Worm (Caenorhabditis elegans) whole organism, mixed stage, embryonic: ENCODE data around the gene F26G1.11.

ENCODE experiments used
- M03D4.4 ChIP-seq: sonication (generic microtip); optimal IDR thresholded peaks from 2 replicates; lab custom pipeline; 2017; ENCODE audit warnings: mild to moderate bottlenecking, missing genetic modification characterization, missing compliant biosample characterization
- bed-3 ChIP-seq: fragments of 200-800 bp; sonication (Bioruptor generic); optimal IDR thresholded peaks from 3 replicates; lab custom pipeline; 2018; ENCODE audit warnings: mild to moderate bottlenecking, missing genetic modification characterization, moderate library complexity, missing compliant biosample characterization
- blmp-1 ChIP-seq: fragments of 150-350 bp; optimal IDR thresholded peaks from 2 replicates; lab custom pipeline; 2014; ENCODE audit warnings: missing biosample characterization, missing genetic modification characterization
- ceh-39 ChIP-seq: fragments of 150-350 bp; optimal IDR thresholded peaks from 2 replicates; lab custom pipeline; 2014; ENCODE audit warnings: missing biosample characterization, missing genetic modification characterization
- ceh-83 ChIP-seq: fragments of 200-800 bp; sonication (Bioruptor generic); optimal IDR thresholded peaks from 2 replicates; lab custom pipeline; 2018; ENCODE audit warnings: mild to moderate bottlenecking, missing genetic modification characterization, missing compliant biosample characterization
- ces-1 ChIP-seq: fragments of 150-350 bp; optimal IDR thresholded peaks from 2 replicates; lab custom pipeline; 2014; ENCODE audit warnings: missing biosample characterization, missing genetic modification reagents, missing genetic modification characterization
- drap-1 ChIP-seq: fragments of 200-800 bp; sonication (Bioruptor generic); optimal IDR thresholded peaks from 3 replicates; lab custom pipeline; 2018; ENCODE audit warnings: mild to moderate bottlenecking, missing genetic modification characterization, missing compliant biosample characterization
- elt-1 ChIP-seq: sonication (generic microtip); optimal IDR thresholded peaks from 2 replicates; lab custom pipeline; 2017; ENCODE audit warnings: missing genetic modification characterization, mild to moderate bottlenecking, missing compliant biosample characterization, antibody characterized with exemption, moderate library complexity, borderline replicate concordance; ENCODE audit not compliant: insufficient read depth
- flh-1 ChIP-seq: fragments of 200-800 bp; sonication (Bioruptor generic); optimal IDR thresholded peaks from 2 replicates; lab custom pipeline; 2018; ENCODE audit warnings: mild to moderate bottlenecking, missing genetic modification characterization, moderate library complexity, missing compliant biosample characterization
- ham-2 ChIP-seq: fragments of 200-800 bp; sonication (Bioruptor generic); optimal IDR thresholded peaks from 2 replicates; lab custom pipeline; 2018; ENCODE audit warnings: mild to moderate bottlenecking, missing genetic modification characterization, missing compliant biosample characterization
- hlh-1 ChIP-seq: fragments of 150-350 bp; optimal IDR thresholded peaks from 2 replicates; lab custom pipeline; 2014; ENCODE audit warnings: missing biosample characterization, missing genetic modification reagents, missing genetic modification characterization
- lin-13 ChIP-seq: fragments of 150-350 bp; optimal IDR thresholded peaks from 2 replicates; lab custom pipeline; 2014; ENCODE audit warnings: missing biosample characterization, missing genetic modification characterization
- lsy-2 ChIP-seq: fragments of 150-350 bp; optimal IDR thresholded peaks from 2 replicates; lab custom pipeline; 2014; ENCODE audit warnings: missing biosample characterization, missing genetic modification characterization
- mab-5 ChIP-seq: fragments of 150-350 bp; optimal IDR thresholded peaks from 2 replicates; lab custom pipeline; 2014; ENCODE audit warnings: missing biosample characterization, missing genetic modification characterization
- mep-1 ChIP-seq: fragments of 150-350 bp; optimal IDR thresholded peaks from 2 replicates; lab custom pipeline; 2017; ENCODE audit warnings: missing biosample characterization, missing genetic modification reagents, missing genetic modification characterization, inconsistent platforms
- mls-2 ChIP-seq: sonication (generic microtip); optimal IDR thresholded peaks from 2 replicates; lab custom pipeline; 2016; ENCODE audit warnings: mild to moderate bottlenecking, missing genetic modification characterization, moderate library complexity, missing compliant biosample characterization
- nhr-12 ChIP-seq: fragments of 150-350 bp; optimal IDR thresholded peaks from 2 replicates; lab custom pipeline; 2014; ENCODE audit warnings: missing biosample characterization, missing genetic modification characterization
- nhr-2 ChIP-seq: fragments of 150-350 bp; optimal IDR thresholded peaks from 2 replicates; lab custom pipeline; 2014; ENCODE audit warnings: missing biosample characterization, missing genetic modification characterization
- nhr-237 ChIP-seq: fragments of 150-350 bp; optimal IDR thresholded peaks from 2 replicates; lab custom pipeline; 2014; ENCODE audit warnings: missing biosample characterization, missing genetic modification characterization
- nhr-76 ChIP-seq: sonication (generic microtip); optimal IDR thresholded peaks from 2 replicates; lab custom pipeline; 2017; ENCODE audit warnings: missing biosample characterization, missing genetic modification characterization
- pha-4 ChIP-seq: fragments of 150-350 bp; optimal IDR thresholded peaks from 2 replicates; lab custom pipeline; 2018; ENCODE audit warnings: missing biosample characterization, missing genetic modification reagents, missing genetic modification characterization
- sem-2 ChIP-seq: fragments of 200-800 bp; sonication (Bioruptor generic); optimal IDR thresholded peaks from 2 replicates; lab custom pipeline; 2018; ENCODE audit warnings: mild to moderate bottlenecking, missing genetic modification characterization, missing compliant biosample characterization
- snpc-4 ChIP-seq: fragments of 150-350 bp; optimal IDR thresholded peaks from 2 replicates; lab custom pipeline; 2014; ENCODE audit warnings: missing biosample characterization, missing genetic modification characterization
- tbx-8 ChIP-seq: fragments of 200-800 bp; sonication (Bioruptor generic); optimal IDR thresholded peaks from 2 replicates; lab custom pipeline; 2018; ENCODE audit warnings: mild to moderate bottlenecking, missing genetic modification characterization, moderate library complexity, missing compliant biosample characterization
- unc-120 ChIP-seq: sonication (generic microtip); optimal IDR thresholded peaks from 2 replicates; lab custom pipeline; 2017; ENCODE audit warnings: missing genetic modification characterization, missing compliant biosample characterization; ENCODE audit not compliant: poor library complexity, severe bottlenecking
- unc-39 ChIP-seq: fragments of 150-350 bp; optimal IDR thresholded peaks from 2 replicates; lab custom pipeline; 2014; ENCODE audit warnings: missing biosample characterization, missing genetic modification characterization
- unc-62 ChIP-seq: fragments of 150-350 bp; optimal IDR thresholded peaks from 2 replicates; lab custom pipeline; 2014; ENCODE audit warnings: missing biosample characterization, missing genetic modification reagents, missing genetic modification characterization
- ztf-11 ChIP-seq: fragments of 150-350 bp; optimal IDR thresholded peaks from 2 replicates; lab custom pipeline; 2014; ENCODE audit warnings: missing biosample characterization, missing genetic modification characterization

F26G1.11 gene

DNA sequence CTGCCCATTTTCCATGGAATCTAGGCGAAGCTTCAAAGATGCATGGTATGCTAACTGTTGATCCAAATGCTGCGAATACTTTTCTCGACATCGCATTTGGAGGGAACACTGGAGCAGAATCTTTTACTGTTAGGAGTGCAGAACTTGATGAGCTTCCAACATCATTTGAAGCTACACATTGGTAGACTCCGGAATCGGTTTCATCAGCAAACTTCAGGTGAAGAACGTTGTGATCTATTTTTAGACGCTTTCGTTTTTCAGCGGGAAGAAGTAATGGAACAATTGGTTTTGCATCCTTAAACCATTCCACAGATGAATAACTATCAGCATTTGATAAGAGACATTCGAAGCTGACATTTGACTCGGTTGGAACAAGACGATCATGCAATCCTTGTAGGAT, 23.6 kb downstream of the F26G1.11 start:
- TF ChIP-seq tbx-8 (GFP tag; lab: Kevin White, UChicago), result no peak
- no peak for TF ChIP-seq lsy-2 (tag; lab: Kevin White, UChicago)
- TF ChIP-seq nhr-2, result no peak
- no peak for TF ChIP-seq nhr-237 (tag; lab: Kevin White, UChicago)
- no peak for TF ChIP-seq snpc-4
- no peak for TF ChIP-seq elt-1 (tag; lab: Kevin White, UChicago)
- no peak for TF ChIP-seq mep-1 (tag; lab: Kevin White, UChicago)
- TF ChIP-seq unc-120 (tag; lab: Kevin White, UChicago), result no peak
- TF ChIP-seq nhr-76 (tag; lab: Kevin White, UChicago), result no peak
- no peak for TF ChIP-seq mab-5
- no peak for TF ChIP-seq ceh-39 (tag; lab: Kevin White, UChicago)

DNA sequence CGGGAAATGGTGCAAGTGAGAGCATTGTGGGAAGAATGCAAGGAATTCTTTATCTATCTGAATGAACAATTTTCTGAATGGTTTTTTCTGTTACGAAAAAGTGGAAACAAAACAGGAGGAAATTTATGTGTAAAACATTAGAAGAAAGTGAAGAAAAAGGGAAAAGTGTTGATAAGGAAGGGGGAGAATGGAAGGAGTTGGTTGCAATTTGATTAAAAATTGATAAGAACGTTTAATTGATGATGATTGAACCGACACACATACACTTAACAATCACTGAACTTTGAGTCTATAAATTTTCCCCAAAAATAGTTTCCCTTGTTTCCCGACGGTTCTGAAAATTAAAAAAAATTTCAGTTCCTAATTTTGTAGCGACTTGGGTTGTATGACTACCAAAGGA, 26.0 kb downstream of the F26G1.11 start:
- no peak for TF ChIP-seq elt-1 (tag; lab: Kevin White, UChicago)
- TF ChIP-seq M03D4.4 (tag; lab: Kevin White, UChicago), result no peak
- TF ChIP-seq sem-2 (GFP tag; lab: Kevin White, UChicago), result no peak
- TF ChIP-seq unc-62 (GFP tag; lab: Kevin White, UChicago), result no peak
- no peak for TF ChIP-seq drap-1 (GFP tag; lab: Kevin White, UChicago)
- TF ChIP-seq bed-3 (GFP tag; lab: Kevin White, UChicago), result no peak
- TF ChIP-seq flh-1 (GFP tag; lab: Kevin White, UChicago), result no peak
- TF ChIP-seq ham-2 (GFP tag; lab: Kevin White, UChicago), result no peak
- TF ChIP-seq ztf-11, result no peak
- no peak for TF ChIP-seq unc-120 (tag; lab: Kevin White, UChicago)
- TF ChIP-seq mls-2, result no peak
- no peak for TF ChIP-seq lin-13 (tag; lab: Kevin White, UChicago)
- TF ChIP-seq nhr-2, result no peak
- TF ChIP-seq nhr-237 (tag; lab: Kevin White, UChicago), result no peak
- TF ChIP-seq unc-39 (tag; lab: Kevin White, UChicago), result no peak
- TF ChIP-seq nhr-12, result no peak
- TF ChIP-seq mab-5, result no peak

DNA sequence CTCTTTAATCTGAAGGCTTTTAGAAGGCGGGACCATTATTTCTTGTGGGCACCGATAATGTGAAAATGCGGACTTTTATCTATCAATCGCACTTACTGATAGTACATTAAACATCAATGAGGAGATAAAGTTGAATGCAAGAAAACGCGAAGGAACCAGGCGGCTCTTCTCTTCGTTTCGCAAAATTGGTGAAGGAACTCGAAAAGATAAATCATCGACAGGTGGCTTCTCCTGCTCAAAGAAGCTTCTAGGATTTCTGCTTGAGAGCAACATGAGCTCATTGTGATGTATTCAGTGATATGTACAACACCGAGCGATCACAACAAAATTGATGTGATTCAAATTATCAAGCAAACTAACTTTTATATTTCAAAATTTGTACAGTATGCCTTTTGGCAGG, 28.9 kb downstream of the F26G1.11 start:
- TF ChIP-seq mep-1 (tag; lab: Kevin White, UChicago) (no peak), drap-1 (GFP tag; lab: Kevin White, UChicago) (no peak), blmp-1 (tag; lab: Kevin White, UChicago) (no peak), nhr-12 (no peak), bed-3 (GFP tag; lab: Kevin White, UChicago) (no peak), unc-120 (tag; lab: Kevin White, UChicago) (peak; percentile 78), nhr-76 (tag; lab: Kevin White, UChicago) (no peak), ham-2 (GFP tag; lab: Kevin White, UChicago) (no peak), hlh-1 (tag; lab: Kevin White, UChicago) (peak; percentile 66), sem-2 (GFP tag; lab: Kevin White, UChicago) (no peak), nhr-237 (tag; lab: Kevin White, UChicago) (no peak), unc-62 (GFP tag; lab: Kevin White, UChicago) (peak; percentile 81)

DNA sequence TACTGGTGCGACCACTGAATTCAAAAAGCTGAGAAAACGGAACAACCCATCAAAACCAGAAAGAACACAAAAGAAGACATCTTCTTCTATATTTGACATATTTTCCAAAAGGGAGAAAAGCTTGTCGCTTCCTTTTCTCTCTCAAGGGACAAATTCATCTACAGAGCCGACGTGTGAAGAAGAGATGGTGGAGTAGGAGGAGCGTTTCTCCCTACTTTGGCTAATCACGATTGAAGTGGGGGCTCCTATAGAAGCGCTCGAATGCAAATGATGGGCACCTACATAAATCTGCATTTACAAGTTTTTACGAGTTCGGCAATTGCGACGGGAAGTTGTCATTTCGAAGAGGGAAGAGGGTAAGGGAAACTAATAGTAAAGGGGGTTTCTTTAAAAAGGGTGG, 29.3 kb downstream of the F26G1.11 start:
- TF ChIP-seq pha-4 (tag; lab: Kevin White, UChicago) (no peak), ces-1 (GFP tag; lab: Kevin White, UChicago) (peak; percentile 12), ham-2 (GFP tag; lab: Kevin White, UChicago) (no peak), nhr-2 (no peak)

DNA sequence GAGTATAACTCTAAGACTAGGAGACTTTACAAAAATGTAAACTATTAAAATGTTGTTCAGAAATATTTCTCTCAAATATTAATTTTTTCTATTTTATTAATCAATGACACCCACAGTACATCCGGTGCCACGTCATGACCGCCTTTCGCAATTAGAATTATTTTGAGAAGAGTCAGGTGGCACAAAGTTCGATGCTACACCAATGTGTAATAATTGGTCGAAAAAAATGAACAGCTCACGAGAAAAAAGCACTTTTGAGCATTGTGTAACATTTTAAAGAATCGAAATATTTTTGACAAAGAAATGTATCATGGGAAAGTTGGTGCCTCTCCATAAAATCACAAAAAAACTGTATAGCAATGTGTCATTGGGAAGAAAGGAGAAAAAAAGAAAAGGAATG, 29.8 kb downstream of the F26G1.11 start:
- TF ChIP-seq pha-4 (tag; lab: Kevin White, UChicago) (no peak), hlh-1 (tag; lab: Kevin White, UChicago) (peak; percentile 27)

DNA sequence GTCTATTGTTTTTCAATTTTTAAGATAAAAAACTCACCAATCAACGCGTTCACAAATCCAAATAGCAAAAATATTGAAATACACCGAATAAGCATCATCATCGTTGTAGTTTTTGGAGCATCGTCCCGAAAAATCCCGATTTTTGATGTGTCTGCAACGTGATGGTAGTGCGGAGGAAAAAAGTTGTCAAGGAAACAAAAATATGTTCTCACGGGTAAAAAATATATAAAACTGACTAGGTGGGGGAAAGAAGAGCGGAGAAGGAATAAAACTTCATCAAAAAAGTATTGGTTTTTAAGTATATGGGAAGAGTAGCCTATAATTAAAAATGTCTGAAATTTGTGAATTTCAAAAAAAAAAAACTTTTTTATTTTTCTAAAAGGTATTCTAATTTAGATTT, 35.0 kb downstream of the F26G1.11 start, which contains the start of gene rig-6:
rig-6 (minus strand) TSS at position 101 of the 400 bp plus-strand sequence.
- TF ChIP-seq ces-1 (GFP tag; lab: Kevin White, UChicago) (no peak), ceh-83 (GFP tag; lab: Kevin White, UChicago) (no peak), nhr-12 (no peak), tbx-8 (GFP tag; lab: Kevin White, UChicago) (no peak), unc-120 (tag; lab: Kevin White, UChicago) (no peak)
